Worm (Caenorhabditis elegans) whole organism, mixed stage, embryonic: ENCODE results near the gene lsm-5.
A peak's percentile ranks its signal among the peaks of the same experiment; 100 is the strongest.

Experiments
- bed-3 ChIP-seq: fragments of 200-800 bp; sonication (Bioruptor generic); optimal IDR thresholded peaks from 3 replicates; lab custom pipeline; 2018; ENCODE audit warnings: mild to moderate bottlenecking, missing genetic modification characterization, moderate library complexity, missing compliant biosample characterization
- blmp-1 ChIP-seq: fragments of 150-350 bp; optimal IDR thresholded peaks from 2 replicates; lab custom pipeline; 2014; ENCODE audit warnings: missing biosample characterization, missing genetic modification characterization
- ceh-39 ChIP-seq: fragments of 150-350 bp; optimal IDR thresholded peaks from 2 replicates; lab custom pipeline; 2014; ENCODE audit warnings: missing biosample characterization, missing genetic modification characterization
- ceh-43 ChIP-seq: fragments of 200-800 bp; sonication (Bioruptor generic); optimal IDR thresholded peaks from 2 replicates; lab custom pipeline; 2018; ENCODE audit warnings: mild to moderate bottlenecking, missing genetic modification characterization, moderate library complexity, missing compliant biosample characterization
- ceh-83 ChIP-seq: fragments of 200-800 bp; sonication (Bioruptor generic); optimal IDR thresholded peaks from 2 replicates; lab custom pipeline; 2018; ENCODE audit warnings: mild to moderate bottlenecking, missing genetic modification characterization, missing compliant biosample characterization
- ces-1 ChIP-seq: fragments of 150-350 bp; optimal IDR thresholded peaks from 2 replicates; lab custom pipeline; 2014; ENCODE audit warnings: missing biosample characterization, missing genetic modification reagents, missing genetic modification characterization
- drap-1 ChIP-seq: fragments of 200-800 bp; sonication (Bioruptor generic); optimal IDR thresholded peaks from 3 replicates; lab custom pipeline; 2018; ENCODE audit warnings: mild to moderate bottlenecking, missing genetic modification characterization, missing compliant biosample characterization
- elt-3 ChIP-seq: fragments of 150-350 bp; optimal IDR thresholded peaks from 2 replicates; lab custom pipeline; 2014; ENCODE audit warnings: missing biosample characterization, missing genetic modification characterization
- flh-1 ChIP-seq: fragments of 200-800 bp; sonication (Bioruptor generic); optimal IDR thresholded peaks from 2 replicates; lab custom pipeline; 2018; ENCODE audit warnings: mild to moderate bottlenecking, missing genetic modification characterization, moderate library complexity, missing compliant biosample characterization
- ham-2 ChIP-seq: fragments of 200-800 bp; sonication (Bioruptor generic); optimal IDR thresholded peaks from 2 replicates; lab custom pipeline; 2018; ENCODE audit warnings: mild to moderate bottlenecking, missing genetic modification characterization, missing compliant biosample characterization
- hlh-1 ChIP-seq: fragments of 150-350 bp; optimal IDR thresholded peaks from 2 replicates; lab custom pipeline; 2014; ENCODE audit warnings: missing biosample characterization, missing genetic modification reagents, missing genetic modification characterization
- lin-32 ChIP-seq: fragments of 200-800 bp; sonication (Bioruptor generic); optimal IDR thresholded peaks from 2 replicates; lab custom pipeline; 2018; ENCODE audit warnings: mild to moderate bottlenecking, missing genetic modification characterization, missing compliant biosample characterization
- lsy-2 ChIP-seq: fragments of 150-350 bp; optimal IDR thresholded peaks from 2 replicates; lab custom pipeline; 2014; ENCODE audit warnings: missing biosample characterization, missing genetic modification characterization
- mab-5 ChIP-seq: fragments of 150-350 bp; optimal IDR thresholded peaks from 2 replicates; lab custom pipeline; 2014; ENCODE audit warnings: missing biosample characterization, missing genetic modification characterization
- mep-1 ChIP-seq: fragments of 150-350 bp; optimal IDR thresholded peaks from 2 replicates; lab custom pipeline; 2017; ENCODE audit warnings: missing biosample characterization, missing genetic modification reagents, missing genetic modification characterization, inconsistent platforms
- mls-2 ChIP-seq: sonication (generic microtip); optimal IDR thresholded peaks from 2 replicates; lab custom pipeline; 2016; ENCODE audit warnings: mild to moderate bottlenecking, missing genetic modification characterization, moderate library complexity, missing compliant biosample characterization
- nhr-12 ChIP-seq: fragments of 150-350 bp; optimal IDR thresholded peaks from 2 replicates; lab custom pipeline; 2014; ENCODE audit warnings: missing biosample characterization, missing genetic modification characterization
- nhr-2 ChIP-seq: fragments of 150-350 bp; optimal IDR thresholded peaks from 2 replicates; lab custom pipeline; 2014; ENCODE audit warnings: missing biosample characterization, missing genetic modification characterization
- nhr-237 ChIP-seq: fragments of 150-350 bp; optimal IDR thresholded peaks from 2 replicates; lab custom pipeline; 2014; ENCODE audit warnings: missing biosample characterization, missing genetic modification characterization
- nhr-76 ChIP-seq: sonication (generic microtip); optimal IDR thresholded peaks from 2 replicates; lab custom pipeline; 2017; ENCODE audit warnings: missing biosample characterization, missing genetic modification characterization
- pha-4 ChIP-seq: fragments of 150-350 bp; optimal IDR thresholded peaks from 2 replicates; lab custom pipeline; 2018; ENCODE audit warnings: missing biosample characterization, missing genetic modification reagents, missing genetic modification characterization
- snpc-4 ChIP-seq: fragments of 150-350 bp; optimal IDR thresholded peaks from 2 replicates; lab custom pipeline; 2014; ENCODE audit warnings: missing biosample characterization, missing genetic modification characterization
- tbx-8 ChIP-seq: fragments of 200-800 bp; sonication (Bioruptor generic); optimal IDR thresholded peaks from 2 replicates; lab custom pipeline; 2018; ENCODE audit warnings: mild to moderate bottlenecking, missing genetic modification characterization, moderate library complexity, missing compliant biosample characterization
- unc-120 ChIP-seq: sonication (generic microtip); optimal IDR thresholded peaks from 2 replicates; lab custom pipeline; 2017; ENCODE audit warnings: missing genetic modification characterization, missing compliant biosample characterization; ENCODE audit not compliant: poor library complexity, severe bottlenecking
- unc-62 ChIP-seq: fragments of 150-350 bp; optimal IDR thresholded peaks from 2 replicates; lab custom pipeline; 2014; ENCODE audit warnings: missing biosample characterization, missing genetic modification reagents, missing genetic modification characterization
- zip-8 ChIP-seq: fragments of 150-350 bp; optimal IDR thresholded peaks from 2 replicates; lab custom pipeline; 2014; ENCODE audit warnings: missing biosample characterization, missing genetic modification characterization
- ztf-11 ChIP-seq: fragments of 150-350 bp; optimal IDR thresholded peaks from 2 replicates; lab custom pipeline; 2014; ENCODE audit warnings: missing biosample characterization, missing genetic modification characterization

Gene lsm-5

ce11 chrV:15569702-15570430 lies at the start of gene lsm-5:
Gene lsm-5, plus strand, starts transcription at chrV:15570380.
- TF ChIP-seq mep-1 (tag; lab: Kevin White, UChicago) (peak; percentile 34), ceh-43 (GFP tag; lab: Kevin White, UChicago) (no peak)

DNA sequence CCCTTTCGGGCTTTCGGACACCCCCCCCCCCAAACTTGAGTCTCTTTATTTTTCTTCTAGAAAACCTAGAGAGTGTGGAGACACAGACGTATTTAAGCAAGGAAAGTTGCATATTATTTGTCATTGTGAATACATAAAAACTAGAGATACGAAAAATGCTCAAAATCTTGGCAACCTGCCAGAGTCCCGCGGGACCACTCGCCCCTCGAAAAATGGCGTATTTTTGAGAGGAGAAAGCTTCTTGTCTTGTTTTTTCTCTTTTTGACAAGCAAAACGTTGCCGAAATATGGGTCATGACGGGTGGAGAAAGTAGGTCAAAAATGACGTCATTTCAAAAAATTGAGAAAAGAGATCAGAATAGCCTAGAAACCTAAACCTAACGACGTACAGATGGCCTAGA lies 49.8 kb upstream of the lsm-5 start:
- TF ChIP-seq nhr-2 (no peak), ceh-43 (GFP tag; lab: Kevin White, UChicago) (no peak), tbx-8 (GFP tag; lab: Kevin White, UChicago) (no peak), bed-3 (GFP tag; lab: Kevin White, UChicago) (no peak), drap-1 (GFP tag; lab: Kevin White, UChicago) (no peak), nhr-76 (no peak), snpc-4 (tag; lab: Kevin White, UChicago) (no peak), unc-120 (no peak), ceh-83 (no peak), blmp-1 (tag; lab: Kevin White, UChicago) (no peak), mab-5 (tag; lab: Kevin White, UChicago) (no peak), hlh-1 (no peak)

- TF ChIP-seq nhr-12 (tag; lab: Kevin White, UChicago), result no peak
- TF ChIP-seq blmp-1 (tag; lab: Kevin White, UChicago), result no peak
- TF ChIP-seq flh-1 (GFP tag; lab: Kevin White, UChicago), result no peak
Measured at ce11 chrV:15521920-15522319, 48.3 kb upstream of the lsm-5 start, which contains the start of gene lgc-31. Gene lgc-31, minus strand, starts transcription at chrV:15522020.

DNA sequence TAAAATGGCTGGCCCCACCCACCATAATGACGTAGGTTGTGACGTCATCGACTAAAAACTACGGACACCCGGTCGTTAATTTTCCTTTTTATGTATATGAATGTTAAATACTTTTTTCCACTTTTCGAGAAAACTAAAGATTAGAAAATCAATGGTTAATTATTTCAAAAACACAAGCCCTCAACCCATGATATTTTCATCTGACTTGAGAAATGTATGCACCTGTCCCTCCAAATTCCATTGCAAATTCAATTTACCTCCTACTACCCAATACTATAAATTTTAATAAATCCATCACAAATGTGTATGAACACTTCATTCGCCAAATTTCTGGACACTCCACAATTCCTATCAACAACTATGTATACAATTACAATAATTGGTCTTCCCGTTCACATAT lies 41.1 kb upstream of the lsm-5 start, which contains the start of gene srh-276:
TSS of gene srh-276 (plus strand) at position 301 of the 400 bp plus-strand sequence.
- TF ChIP-seq pha-4 (tag; lab: Kevin White, UChicago) (no peak), zip-8 (tag; lab: Kevin White, UChicago) (peak; percentile 74), mab-5 (tag; lab: Kevin White, UChicago) (no peak), elt-3 (tag; lab: Kevin White, UChicago) (no peak)
- TF ChIP-seq, all 35 proteins: peak for 1

- TF ChIP-seq flh-1 (GFP tag; lab: Kevin White, UChicago) (no peak), ham-2 (no peak), zip-8 (tag; lab: Kevin White, UChicago) (no peak), nhr-237 (tag; lab: Kevin White, UChicago) (no peak), mab-5 (tag; lab: Kevin White, UChicago) (no peak), ceh-83 (no peak), unc-62 (GFP tag; lab: Kevin White, UChicago) (no peak), ztf-11 (tag; lab: Kevin White, UChicago) (no peak), blmp-1 (tag; lab: Kevin White, UChicago) (no peak), pha-4 (tag; lab: Kevin White, UChicago) (no peak), nhr-76 (no peak)
Measured at ce11 chrV:15533096-15533495, 37.1 kb upstream of the lsm-5 start, which contains the start of gene F21A3.11. Gene F21A3.11, minus strand, starts transcription at chrV:15533212.

- TF ChIP-seq lsy-2 (tag; lab: Kevin White, UChicago) (no peak), lin-32 (GFP tag; lab: Kevin White, UChicago) (no peak), ceh-39 (no peak), ces-1 (GFP tag; lab: Kevin White, UChicago) (no peak), ceh-83 (no peak), zip-8 (tag; lab: Kevin White, UChicago) (no peak), unc-62 (GFP tag; lab: Kevin White, UChicago) (no peak), tbx-8 (GFP tag; lab: Kevin White, UChicago) (no peak), hlh-1 (no peak)
Measured at ce11 chrV:15533864-15534263, 36.3 kb upstream of the lsm-5 start, which contains the start of gene F21A3.2. Gene F21A3.2, minus strand, starts transcription at chrV:15533964.

DNA sequence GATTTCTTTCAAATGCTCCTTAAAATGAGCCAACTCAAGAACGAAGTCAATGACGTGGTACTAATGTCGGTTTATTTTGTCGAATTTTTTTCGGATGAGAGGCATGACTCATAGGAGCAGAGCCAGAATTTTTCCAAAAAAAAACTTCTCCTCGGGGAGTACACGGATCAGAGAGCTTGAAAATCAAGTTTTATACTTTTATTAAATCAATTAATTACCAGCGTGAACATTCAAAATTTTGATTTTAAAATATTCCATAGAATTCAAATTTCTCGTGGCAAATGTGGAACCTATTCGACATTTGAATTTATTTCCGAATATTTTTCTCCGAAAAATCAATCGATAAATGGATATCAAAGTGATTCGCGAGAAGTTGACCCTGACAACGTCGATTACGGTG lies 33.9 kb upstream of the lsm-5 start, which contains the start of gene F21A3.4:
TSS of gene F21A3.4 (plus strand) at position 301 of the 400 bp plus-strand sequence.
- TF ChIP-seq ceh-43 (GFP tag; lab: Kevin White, UChicago), result no peak
- no peak for TF ChIP-seq nhr-237 (tag; lab: Kevin White, UChicago)
- TF ChIP-seq drap-1 (GFP tag; lab: Kevin White, UChicago), result no peak
- no peak for TF ChIP-seq mls-2 (tag; lab: Kevin White, UChicago)
- TF ChIP-seq nhr-2, result no peak
- no peak for TF ChIP-seq nhr-76
- no peak for TF ChIP-seq flh-1 (GFP tag; lab: Kevin White, UChicago)
- no peak for TF ChIP-seq unc-120
- TF ChIP-seq ceh-83, result no peak
- TF ChIP-seq, all 35 proteins: peak for 0
